Worm (Caenorhabditis elegans) whole organism, L1 larva: Measurements from ENCODE around the gene lin-18.

Source experiments
- C34B4.2 ChIP-seq: sonication (generic microtip); optimal IDR thresholded peaks from 2 replicates; lab custom pipeline; 2017; ENCODE audit warnings: mild to moderate bottlenecking, missing genetic modification characterization, missing compliant biosample characterization
- F16B12.6 ChIP-seq: fragments of 150-350 bp; optimal IDR thresholded peaks from 2 replicates; lab custom pipeline; 2014; ENCODE audit warnings: missing biosample characterization, missing genetic modification characterization
- Y116A8C.19 ChIP-seq: sonication (generic microtip); optimal IDR thresholded peaks from 2 replicates; lab custom pipeline; 2016; ENCODE audit warnings: missing compliant biosample characterization, missing genetic modification characterization, borderline replicate concordance
- aha-1 ChIP-seq: fragments of 150-350 bp; optimal IDR thresholded peaks from 2 replicates; lab custom pipeline; 2014; ENCODE audit warnings: missing biosample characterization, missing genetic modification characterization
- aly-2 ChIP-seq: fragments of 150-350 bp; optimal IDR thresholded peaks from 2 replicates; lab custom pipeline; 2014; ENCODE audit warnings: missing biosample characterization, missing genetic modification characterization
- ama-1 ChIP-seq: fragments of 150-350 bp; optimal IDR thresholded peaks from 2 replicates; lab custom pipeline; 2014
- ceh-8 ChIP-seq: fragments of 200-800 bp; sonication (Bioruptor generic); optimal IDR thresholded peaks from 2 replicates; lab custom pipeline; 2018; ENCODE audit warnings: mild to moderate bottlenecking, missing genetic modification characterization, moderate library complexity, missing compliant biosample characterization
- ceh-82 ChIP-seq, 3 experiments: fragments of 150-350 bp in 1 of 3; sonication (generic microtip) in 2 of 3; optimal IDR thresholded peaks; 2 replicates each; lab custom pipeline; 2014 to 2017; ENCODE audit warnings: missing biosample characterization in 3 of 3, missing genetic modification characterization in 3 of 3
- ceh-88 ChIP-seq: fragments of 200-800 bp; sonication (Bioruptor generic); IDR thresholded peaks from 2 replicates; pipeline ENCODE4 v1.3.6; 2022; ENCODE audit warnings: missing genetic modification characterization, missing compliant biosample characterization
- dpl-1 ChIP-seq, 3 experiments: fragments of 150-350 bp in 2 of 3; sonication (generic microtip) in 1 of 3; optimal IDR thresholded peaks; 2 replicates each; lab custom pipeline; 2014 to 2017; ENCODE audit warnings: missing biosample characterization in 3 of 3, missing genetic modification characterization in 3 of 3, missing genetic modification reagents in 3 of 3
- efl-1 ChIP-seq, 4 experiments: fragments of 150-350 bp; optimal IDR thresholded peaks in 3 of 4; peaks in 1 of 4; 1 replicate in 1 of 4; 2 replicates in 3 of 4; lab custom pipeline; 2014; ENCODE audit warnings: missing biosample characterization in 2 of 4, missing genetic modification characterization in 2 of 4, missing genetic modification reagents in 2 of 4
- egl-27 ChIP-seq, 2 experiments: fragments of 150-350 bp in 1 of 2; sonication (generic microtip); optimal IDR thresholded peaks; 3 replicates each; lab custom pipeline; 2017 to 2018; ENCODE audit warnings: missing biosample characterization in 2 of 2, missing genetic modification characterization in 2 of 2, missing genetic modification reagents in 2 of 2
- fkh-10 ChIP-seq: sonication (generic microtip); optimal IDR thresholded peaks from 2 replicates; lab custom pipeline; 2017; ENCODE audit warnings: missing biosample characterization, missing genetic modification reagents, missing genetic modification characterization
- fkh-4 ChIP-seq: sonication (generic microtip); optimal IDR thresholded peaks from 2 replicates; lab custom pipeline; 2016; ENCODE audit warnings: missing compliant biosample characterization, missing genetic modification characterization, borderline replicate concordance
- hlh-17 ChIP-seq: fragments of 200-800 bp; sonication (Bioruptor generic); optimal IDR thresholded peaks from 2 replicates; lab custom pipeline; 2018; ENCODE audit warnings: missing genetic modification characterization, mild to moderate bottlenecking, missing compliant biosample characterization, moderate library complexity, borderline replicate concordance
- hlh-4 ChIP-seq: sonication (generic microtip); optimal IDR thresholded peaks from 2 replicates; lab custom pipeline; 2016; ENCODE audit warnings: mild to moderate bottlenecking, missing genetic modification characterization, missing compliant biosample characterization
- irx-1 ChIP-seq: sonication (generic microtip); optimal IDR thresholded peaks from 2 replicates; lab custom pipeline; 2016; ENCODE audit warnings: missing genetic modification characterization, missing compliant biosample characterization
- jun-1 ChIP-seq: fragments of 150-350 bp; optimal IDR thresholded peaks from 2 replicates; lab custom pipeline; 2014; ENCODE audit warnings: missing biosample characterization, missing genetic modification reagents, missing genetic modification characterization
- lin-14 ChIP-seq: fragments of 200-800 bp; sonication (Bioruptor generic); optimal IDR thresholded peaks from 2 replicates; lab custom pipeline; 2018; ENCODE audit warnings: mild to moderate bottlenecking, missing genetic modification characterization, moderate library complexity, missing compliant biosample characterization
- lin-35 ChIP-seq, 2 experiments: fragments of 150-350 bp; optimal IDR thresholded peaks; 2 replicates each; lab custom pipeline; 2014; ENCODE audit warnings: missing biosample characterization in 2 of 2, missing genetic modification characterization in 2 of 2, missing genetic modification reagents in 2 of 2
- lir-3 ChIP-seq: sonication (generic microtip); optimal IDR thresholded peaks from 2 replicates; lab custom pipeline; 2016; ENCODE audit warnings: mild to moderate bottlenecking, missing genetic modification characterization, moderate library complexity, missing compliant biosample characterization; ENCODE audit not compliant: poor library complexity
- mab-9 ChIP-seq: fragments of 200-800 bp; sonication (Bioruptor generic); IDR thresholded peaks from 2 replicates; pipeline ENCODE4 v1.3.6; 2022; ENCODE audit warnings: missing genetic modification reagents, missing genetic modification characterization, missing compliant biosample characterization
- mdl-1 ChIP-seq, 2 experiments: fragments of 150-350 bp; optimal IDR thresholded peaks; 2 replicates each; lab custom pipeline; 2014 to 2017; ENCODE audit warnings: missing biosample characterization in 2 of 2, missing genetic modification characterization in 2 of 2, inconsistent platforms in 1 of 2
- mef-2 ChIP-seq: fragments of 150-350 bp; optimal IDR thresholded peaks from 2 replicates; lab custom pipeline; 2014; ENCODE audit warnings: missing biosample characterization, missing genetic modification characterization
- nhr-11 ChIP-seq: fragments of 150-350 bp; optimal IDR thresholded peaks from 2 replicates; lab custom pipeline; 2014; ENCODE audit warnings: missing biosample characterization, missing genetic modification characterization
- nhr-12 ChIP-seq: sonication (generic microtip); optimal IDR thresholded peaks from 2 replicates; lab custom pipeline; 2017; ENCODE audit warnings: missing biosample characterization, missing genetic modification characterization
- nhr-20 ChIP-seq: sonication (generic microtip); optimal IDR thresholded peaks from 2 replicates; lab custom pipeline; 2016; ENCODE audit warnings: mild to moderate bottlenecking, missing genetic modification characterization, missing compliant biosample characterization
- nhr-71 ChIP-seq: sonication (generic microtip); optimal IDR thresholded peaks from 2 replicates; lab custom pipeline; 2016; ENCODE audit warnings: mild to moderate bottlenecking, missing genetic modification characterization, moderate library complexity, missing compliant biosample characterization
- nhr-77 ChIP-seq: fragments of 150-350 bp; optimal IDR thresholded peaks from 2 replicates; lab custom pipeline; 2014; ENCODE audit warnings: missing biosample characterization, missing genetic modification characterization
- nhr-85 ChIP-seq: sonication (generic microtip); peaks from one replicate; lab custom pipeline; 2016; ENCODE audit warnings: missing genetic modification characterization, inconsistent platforms, missing compliant biosample characterization
- nhr-90 ChIP-seq: sonication (generic microtip); optimal IDR thresholded peaks from 2 replicates; lab custom pipeline; 2016; ENCODE audit warnings: mild to moderate bottlenecking, missing genetic modification characterization, missing compliant biosample characterization; ENCODE audit not compliant: poor library complexity
- pqm-1 ChIP-seq: sonication (generic microtip); optimal IDR thresholded peaks from 3 replicates; lab custom pipeline; 2017; ENCODE audit warnings: missing biosample characterization, missing genetic modification characterization
- rnt-1 ChIP-seq: sonication (generic microtip); optimal IDR thresholded peaks from 2 replicates; lab custom pipeline; 2016; ENCODE audit warnings: mild to moderate bottlenecking, missing genetic modification characterization, moderate library complexity, missing compliant biosample characterization
- skn-1 ChIP-seq: fragments of 150-350 bp; optimal IDR thresholded peaks from 2 replicates; lab custom pipeline; 2014; ENCODE audit warnings: missing biosample characterization, missing genetic modification characterization
- snpc-4 ChIP-seq: fragments of 150-350 bp; optimal IDR thresholded peaks from 2 replicates; lab custom pipeline; 2014; ENCODE audit warnings: missing biosample characterization, missing genetic modification characterization
- sptf-1 ChIP-seq: fragments of 150-350 bp; optimal IDR thresholded peaks from 2 replicates; lab custom pipeline; 2014; ENCODE audit warnings: missing biosample characterization, missing genetic modification characterization
- sup-37 ChIP-seq: fragments of 200-800 bp; sonication (Bioruptor generic); optimal IDR thresholded peaks from 2 replicates; lab custom pipeline; 2018; ENCODE audit warnings: mild to moderate bottlenecking, missing genetic modification characterization, missing compliant biosample characterization
- swsn-7 ChIP-seq: sonication (generic microtip); optimal IDR thresholded peaks from 2 replicates; lab custom pipeline; 2016; ENCODE audit warnings: missing genetic modification characterization, missing compliant biosample characterization
- tbx-2 ChIP-seq: sonication (generic microtip); optimal IDR thresholded peaks from 2 replicates; lab custom pipeline; 2016; ENCODE audit warnings: missing genetic modification characterization, missing compliant biosample characterization
- tlp-1 ChIP-seq: fragments of 150-350 bp; optimal IDR thresholded peaks from 2 replicates; lab custom pipeline; 2014; ENCODE audit warnings: missing biosample characterization, missing genetic modification characterization
- unc-62 ChIP-seq: fragments of 150-350 bp; optimal IDR thresholded peaks from 2 replicates; lab custom pipeline; 2014; ENCODE audit warnings: missing biosample characterization, missing genetic modification reagents, missing genetic modification characterization
- unc-86 ChIP-seq: sonication (generic microtip); optimal IDR thresholded peaks from 2 replicates; lab custom pipeline; 2016; ENCODE audit warnings: missing genetic modification characterization, missing compliant biosample characterization
- unc-98 ChIP-seq: fragments of 200-800 bp; sonication (Bioruptor generic); IDR thresholded peaks from 2 replicates; pipeline ENCODE4 v1.3.6; 2022; ENCODE audit warnings: missing genetic modification characterization, missing compliant biosample characterization
- zag-1 ChIP-seq: fragments of 150-350 bp; optimal IDR thresholded peaks from 2 replicates; lab custom pipeline; 2014; ENCODE audit warnings: missing biosample characterization, missing genetic modification characterization
- ztf-4 ChIP-seq: fragments of 150-350 bp; optimal IDR thresholded peaks from 2 replicates; lab custom pipeline; 2014; ENCODE audit warnings: missing biosample characterization, missing genetic modification characterization

The lin-18 gene

DNA sequence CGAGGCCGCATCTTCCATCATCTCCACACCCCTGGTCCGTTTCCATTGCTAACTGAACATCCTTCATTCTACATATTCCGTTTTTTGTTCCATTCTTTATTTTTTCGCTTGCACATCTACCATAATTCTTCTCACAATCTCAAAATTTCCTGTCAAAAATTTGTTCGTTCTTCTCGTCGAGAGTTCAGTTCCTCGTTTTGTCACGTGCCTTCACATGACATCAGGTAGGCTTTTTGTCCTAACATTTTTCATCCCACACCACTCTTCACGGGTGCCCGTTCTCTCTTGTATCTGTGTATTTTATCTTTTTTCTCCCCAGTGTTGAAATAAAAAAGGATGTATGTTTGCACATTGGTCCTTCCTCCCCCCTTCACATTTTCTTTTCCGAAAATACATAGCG, 32.1 kb downstream of the lin-18 start:
- no peak for TF ChIP-seq tlp-1
- TF ChIP-seq unc-98 = no peak
- no peak for TF ChIP-seq nhr-85 (tag; lab: Kevin White, UChicago)
- TF ChIP-seq hlh-17 (GFP tag; lab: Kevin White, UChicago) = no peak
- no peak for TF ChIP-seq unc-62 (GFP tag; lab: Kevin White, UChicago)
- no peak for TF ChIP-seq efl-1 (optimal IDR thresholded peaks at IDR 0.05; lab: Kevin White, UChicago)
- no peak for TF ChIP-seq efl-1 (GFP tag; optimal IDR thresholded peaks at IDR 0.05 in 1 of 2; lab: Kevin White, UChicago)
- TF ChIP-seq nhr-77 = peak; percentile 8
- no peak for TF ChIP-seq snpc-4 (tag; lab: Kevin White, UChicago)
- TF ChIP-seq mdl-1 (tag; optimal IDR thresholded peaks at IDR 0.05; lab: Kevin White, UChicago) = peak in 1 of 2 experiments; percentile 3
- no peak for TF ChIP-seq hlh-4
- TF ChIP-seq ama-1 = no peak
- TF ChIP-seq ztf-4 (tag; lab: Kevin White, UChicago) = no peak
- no peak for TF ChIP-seq zag-1
- no peak for TF ChIP-seq irx-1
- no peak for TF ChIP-seq F16B12.6
- no peak for TF ChIP-seq aha-1 (tag; lab: Kevin White, UChicago)
- TF ChIP-seq lin-14 (GFP tag; lab: Kevin White, UChicago) = peak; percentile 44
- no peak for TF ChIP-seq ceh-8 (GFP tag; lab: Kevin White, UChicago)
- TF ChIP-seq tbx-2 (tag; lab: Kevin White, UChicago) = peak; percentile 25
- no peak for TF ChIP-seq sup-37 (GFP tag; lab: Kevin White, UChicago)
- no peak for TF ChIP-seq ceh-88 (GFP tag; lab: Robert Waterston, UW)
- TF ChIP-seq C34B4.2 (tag; lab: Kevin White, UChicago) = no peak
- TF ChIP-seq mef-2 = no peak
- TF ChIP-seq fkh-10 (GFP tag; lab: Kevin White, UChicago) = no peak
- no peak for TF ChIP-seq egl-27 (tag; optimal IDR thresholded peaks at IDR 0.05; lab: Kevin White, UChicago)
- no peak for TF ChIP-seq unc-86 (tag; lab: Kevin White, UChicago)
- no peak for TF ChIP-seq rnt-1 (tag; lab: Kevin White, UChicago)
- no peak for TF ChIP-seq mab-9 (GFP tag; lab: Robert Waterston, UW)
- TF ChIP-seq nhr-12 = no peak
- no peak for TF ChIP-seq lin-35 (GFP tag; optimal IDR thresholded peaks at IDR 0.05; lab: Kevin White, UChicago)
- TF ChIP-seq Y116A8C.19 (tag; lab: Kevin White, UChicago) = no peak
- TF ChIP-seq nhr-90 (tag; lab: Kevin White, UChicago) = no peak
- TF ChIP-seq aly-2 (tag; lab: Kevin White, UChicago) = no peak
- TF ChIP-seq ceh-82 (tag; optimal IDR thresholded peaks at IDR 0.05; lab: Kevin White, UChicago) = no peak
- peak; percentile 1 for TF ChIP-seq nhr-71
- TF ChIP-seq nhr-11 (tag; lab: Kevin White, UChicago) = no peak
- no peak for TF ChIP-seq dpl-1 (GFP tag; optimal IDR thresholded peaks at IDR 0.05; lab: Kevin White, UChicago)
- TF ChIP-seq lir-3 (tag; lab: Kevin White, UChicago) = no peak
- TF ChIP-seq sptf-1 (tag; lab: Kevin White, UChicago) = no peak
- no peak for TF ChIP-seq swsn-7 (tag; lab: Kevin White, UChicago)
- TF ChIP-seq skn-1 (tag; lab: Kevin White, UChicago) = peak; percentile 16
- TF ChIP-seq pqm-1 (tag; lab: Kevin White, UChicago) = no peak
- no peak for TF ChIP-seq fkh-4 (tag; lab: Kevin White, UChicago)
- peak; percentile 11 for TF ChIP-seq nhr-20 (tag; lab: Kevin White, UChicago)
- TF ChIP-seq jun-1 (tag; lab: Kevin White, UChicago) = no peak
